Worm (Caenorhabditis elegans): ENCODE data around the gene phf-30.

ce11 chrV:8481274-8481673 is 12.4 kb downstream of the phf-30 start:
- TF ChIP-seq attf-3 (GFP tag; conservative IDR thresholded peaks at IDR 0.05) (no peak), attf-5 (GFP tag; optimal IDR thresholded peaks at IDR 0.05) (no peak), F49E8.2 (tag; optimal IDR thresholded peaks at IDR 0.05; ENCODE audit: insufficient read depth) (no peak), ama-1 (optimal IDR thresholded peaks at IDR 0.05) (no peak), ama-1 (GFP tag; optimal IDR thresholded peaks at IDR 0.05) (no peak)
